Fruit fly (Drosophila melanogaster) whole organism, embryonic: ENCODE data around the gene CG17377.

Source experiments
- B-H2 ChIP-seq: fragments of 200-800 bp; sonication (Bioruptor generic); optimal IDR thresholded peaks from 2 replicates; lab custom pipeline; 2018; ENCODE audit warnings: missing biosample characterization, mild to moderate bottlenecking, missing genetic modification characterization
- Blimp-1 ChIP-seq: fragments of 200-800 bp; sonication (Bioruptor generic); optimal IDR thresholded peaks from 3 replicates; lab custom pipeline; 2018; ENCODE audit warnings: missing biosample characterization, missing genetic modification characterization, mild to moderate bottlenecking, moderate library complexity, missing genetic modification reagents
- C15 ChIP-seq: fragments of 200-800 bp; sonication (Bioruptor generic); IDR thresholded peaks from 3 replicates; pipeline ENCODE4 v1.3.6; 2022; ENCODE audit warnings: missing biosample characterization, missing genetic modification characterization
- CG10209 ChIP-seq: fragments of 200-800 bp; sonication (Bioruptor generic); optimal IDR thresholded peaks from 3 replicates; lab custom pipeline; 2017; ENCODE audit warnings: missing biosample characterization, mild to moderate bottlenecking, missing genetic modification characterization, missing genetic modification reagents
- CG10565 ChIP-seq: fragments of 200-800 bp; sonication (Bioruptor generic); optimal IDR thresholded peaks from 3 replicates; lab custom pipeline; 2016; ENCODE audit warnings: missing biosample characterization, mild to moderate bottlenecking, missing genetic modification characterization
- CG11398 ChIP-seq: fragments of 200-800 bp; sonication (Bioruptor generic); optimal IDR thresholded peaks from 2 replicates; lab custom pipeline; 2016; ENCODE audit warnings: missing biosample characterization, missing genetic modification characterization
- CG2202 ChIP-seq: fragments of 200-800 bp; sonication (Bioruptor generic); optimal IDR thresholded peaks from 2 replicates; lab custom pipeline; 2018; ENCODE audit warnings: missing biosample characterization, mild to moderate bottlenecking, missing genetic modification characterization
- CG2712 ChIP-seq: fragments of 200-800 bp; optimal IDR thresholded peaks from 3 replicates; lab custom pipeline; 2019; ENCODE audit warnings: missing biosample characterization, mild to moderate bottlenecking, missing genetic modification characterization, moderate library complexity
- CG2889 ChIP-seq: fragments of 200-800 bp; sonication (Bioruptor generic); IDR thresholded peaks from 3 replicates; pipeline ENCODE4 v1.3.6; 2022; ENCODE audit warnings: missing biosample characterization, missing genetic modification characterization
- CG30020 ChIP-seq: fragments of 200-800 bp; optimal IDR thresholded peaks from 2 replicates; lab custom pipeline; 2019; ENCODE audit warnings: missing biosample characterization, mild to moderate bottlenecking, missing genetic modification characterization, moderate library complexity
- CG3163 ChIP-seq: fragments of 200-800 bp; sonication (Bioruptor generic); optimal IDR thresholded peaks from 3 replicates; lab custom pipeline; 2016; ENCODE audit warnings: missing biosample characterization, missing genetic modification characterization
- CG33557 ChIP-seq: fragments of 200-800 bp; sonication (Bioruptor generic); optimal IDR thresholded peaks from 2 replicates; lab custom pipeline; 2019; ENCODE audit warnings: missing biosample characterization, mild to moderate bottlenecking, missing genetic modification characterization, moderate library complexity
- CG42726 ChIP-seq: fragments of 200-800 bp; sonication (Bioruptor generic); IDR thresholded peaks from 2 replicates; pipeline ENCODE4 v1.3.6; 2022; ENCODE audit warnings: missing biosample characterization, missing genetic modification characterization; ENCODE audit not compliant: partially characterized antibody
- CG4424 ChIP-seq: fragments of 200-800 bp; sonication (Bioruptor generic); optimal IDR thresholded peaks from 3 replicates; lab custom pipeline; 2016; ENCODE audit warnings: missing biosample characterization, missing genetic modification characterization
- CG6175 ChIP-seq: fragments of 200-800 bp; sonication (Bioruptor generic); IDR thresholded peaks from 3 replicates; pipeline ENCODE4 v1.3.6; 2022; ENCODE audit warnings: missing biosample characterization, missing genetic modification characterization
- CG7556 ChIP-seq: fragments of 200-800 bp; sonication (Bioruptor generic); optimal IDR thresholded peaks from 2 replicates; lab custom pipeline; 2017; ENCODE audit warnings: missing biosample characterization, mild to moderate bottlenecking, missing genetic modification characterization
- CG8281 ChIP-seq: fragments of 200-800 bp; sonication (Bioruptor generic); optimal IDR thresholded peaks from 2 replicates; lab custom pipeline; 2018; ENCODE audit warnings: missing biosample characterization, mild to moderate bottlenecking, missing genetic modification characterization, moderate library complexity
- CG8765 ChIP-seq: fragments of 200-800 bp; sonication (Bioruptor generic); IDR thresholded peaks from 2 replicates; pipeline ENCODE4 v1.3.6; 2022; ENCODE audit warnings: missing biosample characterization, missing genetic modification characterization
- CG8924 ChIP-seq: fragments of 200-800 bp; optimal IDR thresholded peaks from 3 replicates; lab custom pipeline; 2019; ENCODE audit warnings: missing biosample characterization, mild to moderate bottlenecking, missing genetic modification characterization, moderate library complexity
- CG9932 ChIP-seq: fragments of 200-800 bp; sonication (Bioruptor generic); IDR thresholded peaks from 2 replicates; pipeline ENCODE4 v1.3.6; 2022; ENCODE audit warnings: missing biosample characterization, missing genetic modification characterization
- Dad ChIP-seq: fragments of 200-800 bp; sonication (Bioruptor generic); optimal IDR thresholded peaks from 3 replicates; lab custom pipeline; 2016; ENCODE audit warnings: missing biosample characterization, missing genetic modification characterization
- Dek ChIP-seq: fragments of 200-800 bp; sonication (Bioruptor generic); optimal IDR thresholded peaks from 3 replicates; lab custom pipeline; 2019; ENCODE audit warnings: missing biosample characterization, mild to moderate bottlenecking, missing genetic modification characterization, moderate library complexity
- Hmx ChIP-seq: fragments of 200-800 bp; sonication (Bioruptor generic); optimal IDR thresholded peaks from 2 replicates; lab custom pipeline; 2016; ENCODE audit warnings: missing biosample characterization, missing genetic modification characterization
- Kr ChIP-seq: fragments of 200-800 bp; sonication (Bioruptor generic); optimal IDR thresholded peaks from 2 replicates; lab custom pipeline; 2017; ENCODE audit warnings: missing biosample characterization, mild to moderate bottlenecking, missing genetic modification characterization
- NfI ChIP-seq: fragments of 200-800 bp; sonication (Bioruptor generic); optimal IDR thresholded peaks from 3 replicates; lab custom pipeline; 2018; ENCODE audit warnings: missing biosample characterization, mild to moderate bottlenecking, missing genetic modification characterization, moderate library complexity
- Oli ChIP-seq: fragments of 200-800 bp; sonication (Bioruptor generic); optimal IDR thresholded peaks from 2 replicates; lab custom pipeline; 2018; ENCODE audit warnings: missing biosample characterization, mild to moderate bottlenecking, missing genetic modification characterization, moderate library complexity
- Side ChIP-seq: fragments of 200-800 bp; sonication (Bioruptor generic); optimal IDR thresholded peaks from 2 replicates; lab custom pipeline; 2016; ENCODE audit warnings: missing biosample characterization, missing genetic modification characterization
- Tbp ChIP-seq: fragments of >200 bp; optimal IDR thresholded peaks from 2 replicates; lab custom pipeline; 2018; ENCODE audit warnings: missing biosample characterization, missing genetic modification characterization
- bab2 ChIP-seq: fragments of 200-800 bp; sonication (Bioruptor generic); optimal IDR thresholded peaks from 2 replicates; lab custom pipeline; 2016; ENCODE audit warnings: missing biosample characterization, missing genetic modification characterization
- chif ChIP-seq, 2 experiments: fragments of 200-800 bp; sonication (Bioruptor generic); optimal IDR thresholded peaks; 3 replicates each; lab custom pipeline; 2016; ENCODE audit warnings: missing biosample characterization in 2 of 2, missing genetic modification characterization in 2 of 2
- crc ChIP-seq: fragments of 200-800 bp; sonication (Bioruptor generic); optimal IDR thresholded peaks from 2 replicates; lab custom pipeline; 2016; ENCODE audit warnings: missing biosample characterization, missing genetic modification characterization
- fd3F ChIP-seq: fragments of 200-800 bp; sonication (Bioruptor generic); optimal IDR thresholded peaks from 2 replicates; lab custom pipeline; 2018; ENCODE audit warnings: missing biosample characterization, mild to moderate bottlenecking, missing genetic modification characterization, moderate library complexity
- fd64A ChIP-seq: fragments of 200-800 bp; sonication (Bioruptor generic); optimal IDR thresholded peaks from 3 replicates; lab custom pipeline; 2018; ENCODE audit warnings: missing biosample characterization, mild to moderate bottlenecking, missing genetic modification characterization
- fu2 ChIP-seq: fragments of 200-800 bp; sonication (Bioruptor generic); optimal IDR thresholded peaks from 2 replicates; lab custom pipeline; 2016; ENCODE audit warnings: missing biosample characterization, missing genetic modification characterization
- ind ChIP-seq: fragments of 200-800 bp; sonication (Bioruptor generic); optimal IDR thresholded peaks from 3 replicates; lab custom pipeline; 2016; ENCODE audit warnings: missing biosample characterization, missing genetic modification characterization
- klu ChIP-seq: fragments of 200-800 bp; sonication (Bioruptor generic); IDR thresholded peaks from 2 replicates; pipeline ENCODE4 v1.3.6; 2022; ENCODE audit warnings: missing biosample characterization, missing genetic modification characterization
- nau ChIP-seq: fragments of 200-800 bp; sonication (Bioruptor generic); optimal IDR thresholded peaks from 3 replicates; lab custom pipeline; 2017; ENCODE audit warnings: missing biosample characterization, mild to moderate bottlenecking, missing genetic modification characterization, missing genetic modification reagents
- pb ChIP-seq: fragments of 200-800 bp; sonication (Bioruptor generic); optimal IDR thresholded peaks from 3 replicates; lab custom pipeline; 2016; ENCODE audit warnings: missing biosample characterization, missing genetic modification characterization
- ro ChIP-seq: fragments of 200-800 bp; sonication (Bioruptor generic); IDR thresholded peaks from 2 replicates; pipeline ENCODE4 v1.3.6; 2022; ENCODE audit warnings: missing biosample characterization, missing genetic modification characterization
- sc ChIP-seq, 3 experiments: fragments of >200 bp in 2 of 3; fragments of 200-800 bp in 1 of 3; sonication (Bioruptor generic) in 1 of 3; optimal IDR thresholded peaks; 2 replicates in 2 of 3; 3 replicates in 1 of 3; lab custom pipeline; 2017; ENCODE audit warnings: mild to moderate bottlenecking in 1 of 3, missing biosample characterization in 1 of 3, missing genetic modification characterization in 1 of 3, missing genetic modification reagents in 1 of 3
- shn ChIP-seq: fragments of 200-800 bp; sonication (Bioruptor generic); optimal IDR thresholded peaks from 3 replicates; lab custom pipeline; 2016; ENCODE audit warnings: missing biosample characterization, missing genetic modification characterization
- so ChIP-seq: fragments of 200-800 bp; sonication (Bioruptor generic); IDR thresholded peaks from 3 replicates; pipeline ENCODE4 v1.3.6; 2022; ENCODE audit warnings: missing biosample characterization, missing genetic modification characterization
- sr ChIP-seq: fragments of 200-800 bp; sonication (Bioruptor generic); IDR thresholded peaks from 3 replicates; pipeline ENCODE4 v1.3.6; 2022; ENCODE audit warnings: missing biosample characterization, missing genetic modification characterization
- ssp ChIP-seq: fragments of 200-800 bp; sonication (Bioruptor generic); IDR thresholded peaks from 2 replicates; pipeline ENCODE4 v1.3.6; 2022; ENCODE audit warnings: missing biosample characterization, missing genetic modification characterization
- sug ChIP-seq: fragments of 200-800 bp; optimal IDR thresholded peaks from 2 replicates; lab custom pipeline; 2019; ENCODE audit warnings: missing biosample characterization, mild to moderate bottlenecking, missing genetic modification characterization, moderate library complexity
- tll ChIP-seq, 2 experiments: fragments of 200-800 bp in 1 of 2; fragments of >200 bp in 1 of 2; sonication (Bioruptor generic) in 1 of 2; optimal IDR thresholded peaks; 2 replicates each; lab custom pipeline; 2017 to 2019; ENCODE audit warnings: missing biosample characterization in 2 of 2, missing genetic modification characterization in 2 of 2, mild to moderate bottlenecking in 1 of 2, moderate library complexity in 1 of 2
- trh ChIP-seq: fragments of 200-800 bp; sonication (Bioruptor generic); optimal IDR thresholded peaks from 2 replicates; lab custom pipeline; 2016; ENCODE audit warnings: missing biosample characterization, missing genetic modification characterization
- wek ChIP-seq: fragments of 200-800 bp; sonication (Bioruptor generic); optimal IDR thresholded peaks from 3 replicates; lab custom pipeline; 2018; ENCODE audit warnings: missing biosample characterization, mild to moderate bottlenecking, missing genetic modification characterization, moderate library complexity
- yki ChIP-seq: fragments of >200 bp; optimal IDR thresholded peaks from 3 replicates; lab custom pipeline; 2018
- zen ChIP-seq: fragments of 200-800 bp; sonication (Bioruptor generic); optimal IDR thresholded peaks from 3 replicates; lab custom pipeline; 2018; ENCODE audit warnings: missing biosample characterization, mild to moderate bottlenecking, missing genetic modification characterization, moderate library complexity
- zfh2 ChIP-seq: fragments of 200-800 bp; sonication (Bioruptor generic); optimal IDR thresholded peaks from 2 replicates; lab custom pipeline; 2016; ENCODE audit warnings: missing biosample characterization, missing genetic modification characterization

CG17377 gene

dm6 chr2L:6841349-6841748 lies 38.7 kb upstream of the CG17377 start (continued):
- no peak for TF ChIP-seq nau (GFP tag; lab: Kevin White, UChicago)
- TF ChIP-seq CG2712 (tag; lab: Kevin White, UChicago) = peak; percentile 90
- peak; percentile 44 for TF ChIP-seq shn (GFP tag; lab: Kevin White, UChicago)
- peak; percentile 68 for TF ChIP-seq CG10209 (GFP tag; lab: Kevin White, UChicago)
- peak; percentile 74 for TF ChIP-seq Oli
- peak; percentile 53; the same call in 1 of the 3 replicates for TF ChIP-seq so (GFP tag; lab: Robert Waterston, UW)
- TF ChIP-seq wek (GFP tag; lab: Kevin White, UChicago) = peak; percentile 19
- no peak for TF ChIP-seq Dek (tag; lab: Kevin White, UChicago)
- TF ChIP-seq klu (GFP tag; lab: Robert Waterston, UW) = peak; percentile 35; the same call in 1 of the 2 replicates
- TF ChIP-seq Tbp (GFP tag; lab: Kevin White, UChicago) = no peak
- TF ChIP-seq B-H2 (GFP tag; lab: Kevin White, UChicago) = no peak
- TF ChIP-seq CG4424 (GFP tag; lab: Kevin White, UChicago) = peak; percentile 80
- peak; percentile 93 for TF ChIP-seq zen (tag; lab: Kevin White, UChicago)
- TF ChIP-seq CG7556 = peak; percentile 76
- TF ChIP-seq CG8924 (tag; lab: Kevin White, UChicago) = peak; percentile 81
- TF ChIP-seq ind = peak; percentile 50
- TF ChIP-seq sug (tag; lab: Kevin White, UChicago) = no peak
- no peak for TF ChIP-seq sc (optimal IDR thresholded peaks at IDR 0.05; lab: Kevin White, UChicago)
- TF ChIP-seq sc (GFP tag; optimal IDR thresholded peaks at IDR 0.05; lab: Kevin White, UChicago) = peak; percentile 73
- peak; percentile 71 to 88 for TF ChIP-seq chif (GFP tag; optimal IDR thresholded peaks at IDR 0.05; lab: Kevin White, UChicago)
- peak; percentile 28 for TF ChIP-seq CG3163
- peak; percentile 59; the same call in 1 of the 2 replicates for TF ChIP-seq ro (GFP tag; lab: Robert Waterston, UW)
- peak; percentile 29 for TF ChIP-seq pb (GFP tag; lab: Kevin White, UChicago)
- TF ChIP-seq zfh2 (GFP tag; lab: Kevin White, UChicago) = no peak
- peak; percentile 70 for TF ChIP-seq Side (GFP tag; lab: Kevin White, UChicago)
- peak; percentile 62 for TF ChIP-seq CG11398 (GFP tag; lab: Kevin White, UChicago)
- TF ChIP-seq trh (GFP tag; lab: Kevin White, UChicago) = peak; percentile 5
- peak; percentile 75 for TF ChIP-seq bab2 (GFP tag; lab: Kevin White, UChicago)
- peak in 1 of 2 experiments; percentile 29 for TF ChIP-seq tll (GFP tag; optimal IDR thresholded peaks at IDR 0.05; lab: Kevin White, UChicago)
- TF ChIP-seq CG2889 = 0 out of 3 replicates have a peak, but pooled peaks have one; percentile 10
- TF ChIP-seq NfI (GFP tag; lab: Kevin White, UChicago) = peak; percentile 34
- TF ChIP-seq CG10565 (GFP tag; lab: Kevin White, UChicago) = no peak
- no peak for TF ChIP-seq sr (GFP tag; lab: Robert Waterston, UW)
- no peak for TF ChIP-seq CG6175 (GFP tag; lab: Robert Waterston, UW)
- TF ChIP-seq CG30020 = no peak
- TF ChIP-seq CG8765 (GFP tag; lab: Robert Waterston, UW) = peak; percentile 82
- TF ChIP-seq CG42726 (GFP tag; lab: Robert Waterston, UW) = no peak
- no peak for TF ChIP-seq fd3F (GFP tag; lab: Kevin White, UChicago)
- TF ChIP-seq crc (GFP tag; lab: Kevin White, UChicago) = peak; percentile 29
- TF ChIP-seq Kr (GFP tag; lab: Kevin White, UChicago) = peak; percentile 67
- TF ChIP-seq CG8281 (tag; lab: Kevin White, UChicago) = peak; percentile 28
- peak; percentile 79 for TF ChIP-seq CG2202 (tag; lab: Kevin White, UChicago)
- peak; percentile 10 for TF ChIP-seq fu2 (GFP tag; lab: Kevin White, UChicago)
- peak; percentile 42 for TF ChIP-seq fd64A (GFP tag; lab: Kevin White, UChicago)
- peak; percentile 64 for TF ChIP-seq Dad (GFP tag; lab: Kevin White, UChicago)
- no peak for TF ChIP-seq Hmx (GFP tag; lab: Kevin White, UChicago)
- TF ChIP-seq CG33557 (GFP tag; lab: Kevin White, UChicago) = peak; percentile 87
- peak; percentile 78 for TF ChIP-seq Blimp-1
- peak; percentile 37; the same call in 1 of the 3 replicates for TF ChIP-seq C15 (GFP tag; lab: Robert Waterston, UW)
- TF ChIP-seq CG9932 (GFP tag; lab: Robert Waterston, UW) = no peak
- TF ChIP-seq ssp (GFP tag; lab: Robert Waterston, UW) = peak; percentile 65
- TF ChIP-seq yki (lab: Kevin White, UChicago) = no peak
